Fruit fly (Drosophila melanogaster) whole organism: ENCODE results near the gene CG44215.

Experiments used
- CG8478 ChIP-seq: fragments of >200 bp; optimal IDR thresholded peaks from 2 replicates; lab custom pipeline; 2018; ENCODE audit warnings: inconsistent platforms
- Dll ChIP-seq: fragments of >200 bp; optimal IDR thresholded peaks from 2 replicates; lab custom pipeline; 2017
- EcR ChIP-seq, 2 experiments: fragments of >200 bp; optimal IDR thresholded peaks; 2 replicates each; lab custom pipeline; 2017; ENCODE audit warnings: missing biosample characterization in 2 of 2, missing genetic modification characterization in 2 of 2, missing genetic modification reagents in 2 of 2
- pan ChIP-seq: fragments of >200 bp; optimal IDR thresholded peaks from 2 replicates; lab custom pipeline; 2017

dm6 chr3R:14157331-14157730 is 3.1 kb upstream of the CG44215 start, which contains the start of gene CG31533:
- TF ChIP-seq pan (lab: Kevin White, UChicago) (no peak), EcR (GFP tag; optimal IDR thresholded peaks at IDR 0.05; lab: Kevin White, UChicago) (no peak), Dll (lab: Kevin White, UChicago) (no peak), CG8478 (lab: Kevin White, UChicago) (no peak)
